Fruit fly (Drosophila melanogaster) whole organism, embryonic: ENCODE data around the gene Tyler.
A peak's percentile ranks its signal among the peaks of the same experiment; 100 is the strongest.

ENCODE experiments used
- Bdp1 ChIP-seq: fragments of 200-800 bp; sonication (Bioruptor generic); optimal IDR thresholded peaks from 3 replicates; lab custom pipeline; 2016; ENCODE audit warnings: missing biosample characterization, missing genetic modification characterization
- Bteb2 ChIP-seq: fragments of 200-800 bp; sonication (Bioruptor generic); optimal IDR thresholded peaks from 2 replicates; lab custom pipeline; 2016; ENCODE audit warnings: missing biosample characterization, missing genetic modification characterization
- CG11093 ChIP-seq: fragments of 200-800 bp; sonication (Bioruptor generic); IDR thresholded peaks from 3 replicates; pipeline ENCODE4 v1.3.6; 2022; ENCODE audit warnings: missing biosample characterization, missing genetic modification characterization
- CG11247 ChIP-seq: fragments of 200-800 bp; sonication (Bioruptor generic); IDR thresholded peaks from 2 replicates; pipeline ENCODE4 v1.3.6; 2022; ENCODE audit warnings: missing biosample characterization, missing genetic modification characterization
- CG11723 ChIP-seq: fragments of 200-800 bp; sonication (Bioruptor generic); optimal IDR thresholded peaks from 2 replicates; lab custom pipeline; 2017; ENCODE audit warnings: missing biosample characterization, mild to moderate bottlenecking, missing genetic modification characterization
- CG12155 ChIP-seq: fragments of 200-800 bp; sonication (Bioruptor generic); optimal IDR thresholded peaks from 3 replicates; lab custom pipeline; 2016; ENCODE audit warnings: missing biosample characterization, missing genetic modification characterization
- CG1233 ChIP-seq: fragments of 200-800 bp; sonication (Bioruptor generic); optimal IDR thresholded peaks from 4 replicates; lab custom pipeline; 2018; ENCODE audit warnings: missing biosample characterization, mild to moderate bottlenecking, missing genetic modification characterization
- CG14441 ChIP-seq: fragments of 200-800 bp; sonication (Bioruptor generic); IDR thresholded peaks from 2 replicates; pipeline ENCODE4 v1.3.6; 2022; ENCODE audit warnings: missing biosample characterization, missing genetic modification characterization
- CG15011 ChIP-seq: fragments of 200-800 bp; sonication (Bioruptor generic); optimal IDR thresholded peaks from 3 replicates; lab custom pipeline; 2018; ENCODE audit warnings: missing biosample characterization, mild to moderate bottlenecking, missing genetic modification characterization
- CG15696 ChIP-seq: fragments of 200-800 bp; sonication (Bioruptor generic); optimal IDR thresholded peaks from 2 replicates; lab custom pipeline; 2019; ENCODE audit warnings: missing biosample characterization, mild to moderate bottlenecking, missing genetic modification characterization, moderate library complexity
- CG17612 ChIP-seq: fragments of 200-800 bp; sonication (Bioruptor generic); IDR thresholded peaks from 2 replicates; pipeline ENCODE4 v1.3.6; 2022; ENCODE audit warnings: missing biosample characterization, missing genetic modification characterization
- CG17829 ChIP-seq: fragments of 200-800 bp; optimal IDR thresholded peaks from 2 replicates; lab custom pipeline; 2019; ENCODE audit warnings: missing biosample characterization, mild to moderate bottlenecking, missing genetic modification characterization, moderate library complexity
- CG2116 ChIP-seq: fragments of 200-800 bp; sonication (Bioruptor generic); optimal IDR thresholded peaks from 3 replicates; lab custom pipeline; 2018; ENCODE audit warnings: missing biosample characterization, mild to moderate bottlenecking, missing genetic modification characterization
- CG30431 ChIP-seq: fragments of 200-800 bp; sonication (Bioruptor generic); optimal IDR thresholded peaks from 2 replicates; lab custom pipeline; 2017; ENCODE audit warnings: missing biosample characterization, missing genetic modification characterization
- CG32767 ChIP-seq: fragments of 200-800 bp; sonication (Bioruptor generic); IDR thresholded peaks from 2 replicates; pipeline ENCODE4 v1.3.6; 2022; ENCODE audit warnings: missing biosample characterization, missing genetic modification characterization
- CG32772 ChIP-seq: fragments of 200-800 bp; sonication (Bioruptor generic); IDR thresholded peaks from 2 replicates; pipeline ENCODE4 v1.3.6; 2022; ENCODE audit warnings: missing biosample characterization, missing genetic modification characterization
- CG3407 ChIP-seq: fragments of 200-800 bp; sonication (Bioruptor generic); optimal IDR thresholded peaks from 2 replicates; lab custom pipeline; 2018; ENCODE audit warnings: missing biosample characterization, mild to moderate bottlenecking, missing genetic modification characterization
- CG3995 ChIP-seq: fragments of 200-800 bp; sonication (Bioruptor generic); optimal IDR thresholded peaks from 3 replicates; lab custom pipeline; 2016; ENCODE audit warnings: missing biosample characterization, missing genetic modification characterization
- CG4617 ChIP-seq: fragments of 200-800 bp; sonication (Bioruptor generic); optimal IDR thresholded peaks from 3 replicates; lab custom pipeline; 2016; ENCODE audit warnings: missing biosample characterization, missing genetic modification characterization, borderline replicate concordance
- CG5180 ChIP-seq: fragments of 200-800 bp; sonication (Bioruptor generic); optimal IDR thresholded peaks from 3 replicates; lab custom pipeline; 2017; ENCODE audit warnings: missing biosample characterization, missing genetic modification characterization, mild to moderate bottlenecking, moderate library complexity, missing genetic modification reagents
- CG6813 ChIP-seq: fragments of 200-800 bp; sonication (Bioruptor generic); optimal IDR thresholded peaks from 2 replicates; lab custom pipeline; 2017; ENCODE audit warnings: missing biosample characterization, missing genetic modification characterization, mild to moderate bottlenecking, moderate library complexity, missing genetic modification reagents
- CG8290 ChIP-seq, 3 experiments: fragments of 200-800 bp; sonication (Bioruptor generic); optimal IDR thresholded peaks; 2 replicates each; lab custom pipeline; 2016 to 2019; ENCODE audit warnings: missing biosample characterization in 3 of 3, missing genetic modification characterization in 3 of 3, mild to moderate bottlenecking in 2 of 3, moderate library complexity in 1 of 3
- CG8944 ChIP-seq: fragments of 200-800 bp; sonication (Bioruptor generic); optimal IDR thresholded peaks from 3 replicates; lab custom pipeline; 2016; ENCODE audit warnings: missing biosample characterization, missing genetic modification characterization
- Dad ChIP-seq: fragments of 200-800 bp; sonication (Bioruptor generic); optimal IDR thresholded peaks from 3 replicates; lab custom pipeline; 2016; ENCODE audit warnings: missing biosample characterization, missing genetic modification characterization
- Dref ChIP-seq: fragments of 200-800 bp; sonication (Bioruptor generic); IDR thresholded peaks from 2 replicates; pipeline ENCODE4 v1.3.6; 2022; ENCODE audit warnings: missing biosample characterization, missing genetic modification characterization
- E2f1 ChIP-seq: fragments of 200-800 bp; sonication (Bioruptor generic); IDR thresholded peaks from 2 replicates; pipeline ENCODE4 v1.3.6; 2022; ENCODE audit warnings: missing biosample characterization, missing genetic modification characterization
- GATAe ChIP-seq: fragments of 200-800 bp; sonication (Bioruptor generic); conservative IDR thresholded peaks from 2 replicates; pipeline ENCODE4 v1.3.6; 2022; ENCODE audit warnings: missing biosample characterization, missing genetic modification characterization
- Hand ChIP-seq: fragments of 200-800 bp; sonication (Bioruptor generic); optimal IDR thresholded peaks from 2 replicates; lab custom pipeline; 2017; ENCODE audit warnings: mild to moderate bottlenecking, missing biosample characterization, missing genetic modification reagents, missing genetic modification characterization
- Hr78 ChIP-seq, 2 experiments: fragments of 200-800 bp in 1 of 2; fragments of >200 bp in 1 of 2; sonication (Bioruptor generic) in 1 of 2; optimal IDR thresholded peaks; 2 replicates each; lab custom pipeline; 2017 to 2019; ENCODE audit warnings: missing biosample characterization in 2 of 2, missing genetic modification characterization in 2 of 2, mild to moderate bottlenecking in 1 of 2, moderate library complexity in 1 of 2
- Lim3 ChIP-seq: fragments of 200-800 bp; sonication (Bioruptor generic); IDR thresholded peaks from 2 replicates; pipeline ENCODE4 v1.3.6; 2022; ENCODE audit warnings: missing biosample characterization, missing genetic modification characterization
- MESR4 ChIP-seq: fragments of 200-800 bp; sonication (Bioruptor generic); optimal IDR thresholded peaks from 2 replicates; lab custom pipeline; 2018; ENCODE audit warnings: missing biosample characterization, mild to moderate bottlenecking, missing genetic modification characterization, moderate library complexity
- NC2α ChIP-seq: fragments of 200-800 bp; sonication (Bioruptor generic); optimal IDR thresholded peaks from 2 replicates; lab custom pipeline; 2016; ENCODE audit warnings: missing biosample characterization, missing genetic modification characterization
- Stat92E ChIP-seq, 3 experiments: fragments of >200 bp in 2 of 3; fragments of 200-800 bp in 1 of 3; sonication (Bioruptor generic) in 1 of 3; optimal IDR thresholded peaks; 2 replicates each; lab custom pipeline; 2017 to 2019; ENCODE audit warnings: missing biosample characterization in 3 of 3, missing genetic modification characterization in 3 of 3, mild to moderate bottlenecking in 1 of 3, moderate library complexity in 1 of 3
- YL-1 ChIP-seq: fragments of 200-800 bp; sonication (Bioruptor generic); optimal IDR thresholded peaks from 3 replicates; lab custom pipeline; 2017; ENCODE audit warnings: missing biosample characterization, mild to moderate bottlenecking, missing genetic modification characterization
- chn ChIP-seq: fragments of 200-800 bp; sonication (Bioruptor generic); optimal IDR thresholded peaks from 2 replicates; lab custom pipeline; 2016; ENCODE audit warnings: missing biosample characterization, missing genetic modification characterization
- disco-r ChIP-seq: fragments of 200-800 bp; sonication (Bioruptor generic); optimal IDR thresholded peaks from 2 replicates; lab custom pipeline; 2016; ENCODE audit warnings: missing biosample characterization, missing genetic modification characterization
- ewg ChIP-seq: fragments of 200-800 bp; sonication (Bioruptor generic); optimal IDR thresholded peaks from 3 replicates; lab custom pipeline; 2017; ENCODE audit warnings: mild to moderate bottlenecking, missing biosample characterization, missing genetic modification reagents, missing genetic modification characterization
- fd3F ChIP-seq: fragments of 200-800 bp; sonication (Bioruptor generic); optimal IDR thresholded peaks from 2 replicates; lab custom pipeline; 2018; ENCODE audit warnings: missing biosample characterization, mild to moderate bottlenecking, missing genetic modification characterization, moderate library complexity
- gce ChIP-seq: fragments of 200-800 bp; sonication (Bioruptor generic); IDR thresholded peaks from 3 replicates; pipeline ENCODE4 v1.3.6; 2022; ENCODE audit warnings: missing biosample characterization, missing genetic modification characterization
- hbn ChIP-seq: fragments of 200-800 bp; sonication (Bioruptor generic); IDR thresholded peaks from 2 replicates; pipeline ENCODE4 v1.3.6; 2022; ENCODE audit warnings: missing biosample characterization, missing genetic modification characterization; ENCODE audit not compliant: partially characterized antibody
- inv ChIP-seq: fragments of 200-800 bp; sonication (Bioruptor generic); IDR thresholded peaks from 2 replicates; pipeline ENCODE4 v1.3.6; 2022; ENCODE audit warnings: missing biosample characterization, missing genetic modification characterization; ENCODE audit not compliant: partially characterized antibody
- kay ChIP-seq: fragments of 200-800 bp; sonication (Bioruptor generic); optimal IDR thresholded peaks from 2 replicates; lab custom pipeline; 2016; ENCODE audit warnings: missing biosample characterization, missing genetic modification characterization
- mam ChIP-seq: fragments of 200-800 bp; sonication (Bioruptor generic); optimal IDR thresholded peaks from 3 replicates; lab custom pipeline; 2016; ENCODE audit warnings: missing biosample characterization, missing genetic modification characterization
- phol ChIP-seq: fragments of 200-800 bp; sonication (Bioruptor generic); optimal IDR thresholded peaks from 3 replicates; lab custom pipeline; 2018; ENCODE audit warnings: missing biosample characterization, mild to moderate bottlenecking, missing genetic modification characterization, moderate library complexity
- wor ChIP-seq: fragments of 200-800 bp; sonication (Bioruptor generic); IDR thresholded peaks from 2 replicates; pipeline ENCODE4 v1.3.6; 2022; ENCODE audit warnings: missing biosample characterization, missing genetic modification characterization
- zen ChIP-seq: fragments of 200-800 bp; sonication (Bioruptor generic); optimal IDR thresholded peaks from 3 replicates; lab custom pipeline; 2018; ENCODE audit warnings: missing biosample characterization, mild to moderate bottlenecking, missing genetic modification characterization, moderate library complexity
- zen2 ChIP-seq: fragments of 200-800 bp; sonication (Bioruptor generic); IDR thresholded peaks from 3 replicates; pipeline ENCODE4 v1.3.6; 2022; ENCODE audit warnings: missing biosample characterization, missing genetic modification characterization; ENCODE audit not compliant: partially characterized antibody

The Tyler gene

DNA sequence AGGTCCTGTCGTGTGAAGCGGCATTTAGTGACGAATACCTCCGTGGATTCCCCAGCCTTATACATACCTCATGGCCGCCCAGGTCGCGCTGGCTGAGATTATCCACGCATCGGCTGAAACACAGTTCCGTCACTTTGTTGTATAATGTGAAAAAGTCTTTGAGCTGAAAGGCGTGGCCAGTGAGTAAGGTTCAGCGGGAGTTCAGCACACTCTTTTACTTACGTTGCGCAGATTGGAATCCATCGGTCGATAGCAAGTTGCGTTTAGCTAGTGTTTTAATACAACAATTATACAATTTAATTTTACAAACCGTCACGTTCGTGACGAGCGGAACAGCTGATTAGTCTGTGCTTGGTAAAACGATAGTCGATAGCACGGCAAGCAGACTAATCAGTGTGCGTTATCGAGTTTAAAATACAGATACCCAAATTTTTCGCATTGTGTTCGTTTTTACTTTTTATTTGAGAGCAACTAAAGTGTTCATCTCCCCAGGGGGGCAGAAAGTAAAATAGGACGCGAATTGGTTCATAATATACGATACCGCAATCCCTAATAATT lies 6.9 kb downstream of the Tyler start, which contains the start of the genes Pstk and Tim9b (continued):
- no peak for TF ChIP-seq Stat92E (GFP tag; optimal IDR thresholded peaks at IDR 0.05; lab: Kevin White, UChicago)
- TF ChIP-seq Dref: peak; percentile 71
- no peak for TF ChIP-seq disco-r (GFP tag; lab: Kevin White, UChicago)
- TF ChIP-seq inv (GFP tag; lab: Robert Waterston, UW): no peak
- TF ChIP-seq CG30431 (GFP tag; lab: Kevin White, UChicago): no peak
- no peak for TF ChIP-seq zen
- no peak for TF ChIP-seq Lim3 (GFP tag; lab: Robert Waterston, UW)
- no peak for TF ChIP-seq CG17612 (GFP tag; lab: Robert Waterston, UW)
- no peak for TF ChIP-seq Bteb2
- TF ChIP-seq chn (GFP tag; lab: Kevin White, UChicago): no peak
- TF ChIP-seq CG2116: peak; percentile 89
- TF ChIP-seq hbn (GFP tag; lab: Robert Waterston, UW): peak; percentile 49
- no peak for TF ChIP-seq CG4617 (GFP tag; lab: Kevin White, UChicago)
- TF ChIP-seq, all 482 proteins: peak for 33

DNA sequence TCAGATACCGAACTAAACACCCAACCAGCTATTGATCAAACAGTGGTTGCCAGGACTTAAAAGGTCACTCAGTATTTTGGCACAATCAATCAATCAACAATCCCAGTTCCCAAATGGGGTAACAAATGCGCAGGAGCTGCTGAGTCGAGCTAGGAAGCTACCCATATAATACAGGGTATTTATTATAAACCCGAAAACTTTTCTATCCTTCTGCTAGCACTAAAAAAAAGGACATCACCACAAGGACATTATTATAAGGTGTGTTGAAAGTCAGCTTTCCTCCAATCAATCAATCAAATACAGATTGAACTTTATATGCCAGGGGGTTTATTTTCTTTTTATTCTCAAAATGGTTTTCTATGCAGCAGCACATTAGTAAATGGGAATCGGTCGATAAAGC lies 9.8 kb downstream of the Tyler start, which contains the start of gene CG14221:
TSS of gene CG14221 (minus strand) at position 101 of the 400 bp plus-strand sequence.
- TF ChIP-seq CG3407: no peak
- TF ChIP-seq CG6813: no peak
- no peak for TF ChIP-seq YL-1 (GFP tag; lab: Kevin White, UChicago)
- TF ChIP-seq CG17612 (GFP tag; lab: Robert Waterston, UW): no peak
- TF ChIP-seq CG32767 (GFP tag; lab: Robert Waterston, UW): no peak
- no peak for TF ChIP-seq ewg
- no peak for TF ChIP-seq MESR4 (GFP tag; lab: Kevin White, UChicago)
- no peak for TF ChIP-seq Bdp1 (GFP tag; lab: Kevin White, UChicago)
- TF ChIP-seq CG1233 (GFP tag; lab: Kevin White, UChicago): no peak
- TF ChIP-seq, all 482 proteins: peak for 0

DNA sequence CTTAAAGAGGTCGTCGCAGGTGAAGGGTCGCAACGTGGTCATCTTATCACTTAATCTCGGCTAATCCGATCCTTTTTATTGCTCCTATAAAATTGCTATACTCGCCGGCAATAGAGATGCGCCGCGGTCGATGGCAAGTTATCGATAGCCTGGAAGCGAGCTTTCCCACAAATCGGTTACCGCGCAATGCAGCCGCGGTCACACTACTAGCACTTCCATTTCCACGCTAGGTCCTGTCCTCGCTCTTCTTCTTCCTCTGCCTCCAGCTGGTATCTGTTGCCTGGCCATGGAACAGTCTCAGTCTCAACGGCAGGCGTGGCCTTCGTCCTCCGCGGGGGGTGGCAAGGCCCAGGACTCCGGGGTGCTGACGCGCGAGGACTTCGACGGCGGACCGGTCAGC lies 11.6 kb downstream of the Tyler start, which contains the start of the genes Naa20A and MKP-4:
TSS of gene Naa20A (minus strand) at position 151 of the 400 bp plus-strand sequence.
TSS of gene MKP-4 (plus strand) at position 191 of the 400 bp plus-strand sequence.
- TF ChIP-seq CG12155: no peak
- no peak for TF ChIP-seq CG32772
- no peak for TF ChIP-seq CG11247
- TF ChIP-seq CG11723 (GFP tag; lab: Kevin White, UChicago): no peak
- TF ChIP-seq hbn (GFP tag; lab: Robert Waterston, UW): peak; percentile 67
- no peak for TF ChIP-seq Hr78 (GFP tag; optimal IDR thresholded peaks at IDR 0.05; lab: Kevin White, UChicago)
- TF ChIP-seq CG8290 (GFP tag; optimal IDR thresholded peaks at IDR 0.05; lab: Kevin White, UChicago): no peak
- no peak for TF ChIP-seq CG8290 (tag; optimal IDR thresholded peaks at IDR 0.05; lab: Kevin White, UChicago)
- no peak for TF ChIP-seq CG14441 (GFP tag; lab: Robert Waterston, UW)
- TF ChIP-seq GATAe (GFP tag; lab: Robert Waterston, UW): no peak
- peak; percentile 76 for TF ChIP-seq zen2 (GFP tag; lab: Robert Waterston, UW)
- no peak for TF ChIP-seq CG3995 (GFP tag; lab: Kevin White, UChicago)
- TF ChIP-seq E2f1 (GFP tag; lab: Robert Waterston, UW): no peak
- TF ChIP-seq CG8944 (GFP tag; lab: Kevin White, UChicago): no peak
- no peak for TF ChIP-seq CG5180 (GFP tag; lab: Kevin White, UChicago)
- no peak for TF ChIP-seq CG15696 (tag; lab: Kevin White, UChicago)
- TF ChIP-seq phol (tag; lab: Kevin White, UChicago): peak; percentile 12
- TF ChIP-seq gce: no peak
- TF ChIP-seq wor (GFP tag; lab: Robert Waterston, UW): no peak
- no peak for TF ChIP-seq fd3F
- no peak for TF ChIP-seq NC2α
- no peak for TF ChIP-seq Dad (GFP tag; lab: Kevin White, UChicago)
- no peak for TF ChIP-seq CG15011 (GFP tag; lab: Kevin White, UChicago)
- TF ChIP-seq Hand (GFP tag; lab: Kevin White, UChicago): no peak
- TF ChIP-seq kay (GFP tag; lab: Kevin White, UChicago): no peak
- TF ChIP-seq CG17829 (tag; lab: Kevin White, UChicago): peak; percentile 5
- TF ChIP-seq CG11093 (GFP tag; lab: Robert Waterston, UW): no peak
- TF ChIP-seq mam (GFP tag; lab: Kevin White, UChicago): no peak
